Worm (Caenorhabditis elegans) whole organism, L3 larva: Measurements from ENCODE around the gene ife-2.
A peak's percentile ranks its signal among the peaks of the same experiment; 100 is the strongest.

Experiments
- R02D3.7 ChIP-seq: fragments of 150-350 bp; optimal IDR thresholded peaks from 2 replicates; lab custom pipeline; 2014; ENCODE audit warnings: missing biosample characterization, missing genetic modification characterization
- ZK546.5 ChIP-seq: sonication (generic microtip); optimal IDR thresholded peaks from 2 replicates; lab custom pipeline; 2017; ENCODE audit warnings: missing biosample characterization, missing genetic modification characterization
- aly-2 ChIP-seq: fragments of 150-350 bp; optimal IDR thresholded peaks from 2 replicates; lab custom pipeline; 2014; ENCODE audit warnings: missing biosample characterization, missing genetic modification characterization
- ceh-16 ChIP-seq: sonication (generic microtip); optimal IDR thresholded peaks from 2 replicates; lab custom pipeline; 2017; ENCODE audit warnings: missing biosample characterization, missing genetic modification characterization
- ceh-28 ChIP-seq: fragments of 150-350 bp; optimal IDR thresholded peaks from 2 replicates; lab custom pipeline; 2014; ENCODE audit warnings: missing biosample characterization, missing genetic modification reagents, missing genetic modification characterization
- ceh-82 ChIP-seq: fragments of 150-350 bp; optimal IDR thresholded peaks from 2 replicates; lab custom pipeline; 2014; ENCODE audit warnings: missing biosample characterization, missing genetic modification characterization
- ceh-9 ChIP-seq: sonication (generic microtip); optimal IDR thresholded peaks from 2 replicates; lab custom pipeline; 2018; ENCODE audit warnings: missing biosample characterization, missing genetic modification characterization
- daf-12 ChIP-seq: fragments of 150-350 bp; optimal IDR thresholded peaks from 2 replicates; lab custom pipeline; 2014; ENCODE audit warnings: missing biosample characterization, missing genetic modification reagents, missing genetic modification characterization
- egl-27 ChIP-seq: sonication (generic microtip); optimal IDR thresholded peaks from 4 replicates; lab custom pipeline; 2017; ENCODE audit warnings: missing biosample characterization, missing genetic modification reagents, missing genetic modification characterization
- egl-5 ChIP-seq: fragments of 150-350 bp; optimal IDR thresholded peaks from 2 replicates; lab custom pipeline; 2017; ENCODE audit warnings: missing biosample characterization, missing genetic modification reagents, missing genetic modification characterization, inconsistent platforms
- elt-2 ChIP-seq: sonication (generic microtip); optimal IDR thresholded peaks from 2 replicates; lab custom pipeline; 2016; ENCODE audit warnings: missing genetic modification reagents, mild to moderate bottlenecking, missing genetic modification characterization, missing compliant biosample characterization
- elt-3 ChIP-seq, 3 experiments: fragments of 150-350 bp in 1 of 3; sonication (generic microtip) in 2 of 3; optimal IDR thresholded peaks; 2 replicates in 2 of 3; 4 replicates in 1 of 3; lab custom pipeline; 2014 to 2017; ENCODE audit warnings: missing biosample characterization in 3 of 3, missing genetic modification characterization in 3 of 3
- fkh-10 ChIP-seq: sonication (generic microtip); optimal IDR thresholded peaks from 2 replicates; lab custom pipeline; 2017; ENCODE audit warnings: missing biosample characterization, missing genetic modification reagents, missing genetic modification characterization
- fkh-2 ChIP-seq: fragments of 150-350 bp; optimal IDR thresholded peaks from 2 replicates; lab custom pipeline; 2014; ENCODE audit warnings: missing biosample characterization, missing genetic modification reagents, missing genetic modification characterization
- fos-1 ChIP-seq: fragments of 150-350 bp; optimal IDR thresholded peaks from 2 replicates; lab custom pipeline; 2014; ENCODE audit warnings: missing biosample characterization, missing genetic modification characterization
- hmg-11 ChIP-seq: sonication (generic microtip); optimal IDR thresholded peaks from 2 replicates; lab custom pipeline; 2016; ENCODE audit warnings: missing genetic modification characterization, missing compliant biosample characterization
- jun-1 ChIP-seq: fragments of 150-350 bp; optimal IDR thresholded peaks from 2 replicates; lab custom pipeline; 2014; ENCODE audit warnings: missing biosample characterization, missing genetic modification reagents, missing genetic modification characterization
- lin-15B ChIP-seq: fragments of 150-350 bp; optimal IDR thresholded peaks from 2 replicates; lab custom pipeline; 2014; ENCODE audit warnings: missing biosample characterization, missing genetic modification characterization
- lin-39 ChIP-seq: fragments of 150-350 bp; optimal IDR thresholded peaks from 2 replicates; lab custom pipeline; 2018; ENCODE audit warnings: missing biosample characterization, missing genetic modification reagents, missing genetic modification characterization
- lsy-12 ChIP-seq: sonication (generic microtip); optimal IDR thresholded peaks from 2 replicates; lab custom pipeline; 2016; ENCODE audit warnings: mild to moderate bottlenecking, missing genetic modification characterization, missing compliant biosample characterization
- mdl-1 ChIP-seq: fragments of 150-350 bp; optimal IDR thresholded peaks from 2 replicates; lab custom pipeline; 2014; ENCODE audit warnings: missing biosample characterization, missing genetic modification characterization
- mml-1 ChIP-seq: fragments of 150-350 bp; sonication (generic microtip); optimal IDR thresholded peaks from 3 replicates; lab custom pipeline; 2014; ENCODE audit warnings: missing biosample characterization, missing genetic modification characterization
- nfya-1 ChIP-seq: sonication (generic microtip); optimal IDR thresholded peaks from 2 replicates; lab custom pipeline; 2017; ENCODE audit warnings: missing genetic modification characterization, mild to moderate bottlenecking, missing compliant biosample characterization, antibody characterized with exemption, moderate library complexity; ENCODE audit not compliant: insufficient read depth
- nhr-11 ChIP-seq: fragments of 150-350 bp; optimal IDR thresholded peaks from 2 replicates; lab custom pipeline; 2014; ENCODE audit warnings: missing biosample characterization, missing genetic modification characterization
- nhr-12 ChIP-seq: fragments of 150-350 bp; optimal IDR thresholded peaks from 2 replicates; lab custom pipeline; 2014; ENCODE audit warnings: missing biosample characterization, missing genetic modification characterization
- nhr-23 ChIP-seq: fragments of 150-350 bp; optimal IDR thresholded peaks from 2 replicates; lab custom pipeline; 2014; ENCODE audit warnings: missing biosample characterization, missing genetic modification reagents, missing genetic modification characterization
- nhr-25 ChIP-seq: sonication (generic microtip); optimal IDR thresholded peaks from 2 replicates; lab custom pipeline; 2017; ENCODE audit warnings: missing biosample characterization, missing genetic modification characterization
- nhr-28 ChIP-seq: fragments of 150-350 bp; optimal IDR thresholded peaks from 2 replicates; lab custom pipeline; 2014; ENCODE audit warnings: missing biosample characterization, missing genetic modification characterization
- nhr-43 ChIP-seq: sonication (generic microtip); optimal IDR thresholded peaks from 2 replicates; lab custom pipeline; 2016; ENCODE audit warnings: mild to moderate bottlenecking, missing genetic modification characterization, missing compliant biosample characterization; ENCODE audit not compliant: poor library complexity, severe bottlenecking
- nhr-67 ChIP-seq: fragments of 150-350 bp; optimal IDR thresholded peaks from 2 replicates; lab custom pipeline; 2014; ENCODE audit warnings: missing biosample characterization, missing genetic modification characterization
- nhr-77 ChIP-seq: fragments of 150-350 bp; optimal IDR thresholded peaks from 2 replicates; lab custom pipeline; 2014; ENCODE audit warnings: missing biosample characterization, missing genetic modification characterization
- pha-4 ChIP-seq: fragments of 150-350 bp; optimal IDR thresholded peaks from 2 replicates; lab custom pipeline; 2014; ENCODE audit warnings: missing biosample characterization, missing genetic modification reagents, missing genetic modification characterization
- pqm-1 ChIP-seq: fragments of 150-350 bp; optimal IDR thresholded peaks from 2 replicates; lab custom pipeline; 2017; ENCODE audit warnings: missing biosample characterization, missing genetic modification characterization, inconsistent platforms
- sea-2 ChIP-seq: fragments of 150-350 bp; sonication (generic microtip); optimal IDR thresholded peaks from 4 replicates; lab custom pipeline; 2014; ENCODE audit warnings: missing biosample characterization, missing genetic modification reagents, missing genetic modification characterization
- skn-1 ChIP-seq: fragments of 150-350 bp; optimal IDR thresholded peaks from 2 replicates; lab custom pipeline; 2014; ENCODE audit warnings: missing biosample characterization, missing genetic modification characterization
- snpc-4 ChIP-seq: fragments of 150-350 bp; optimal IDR thresholded peaks from 2 replicates; lab custom pipeline; 2014; ENCODE audit warnings: missing biosample characterization, missing genetic modification characterization
- tbx-2 ChIP-seq: sonication (generic microtip); optimal IDR thresholded peaks from 2 replicates; lab custom pipeline; 2016; ENCODE audit warnings: mild to moderate bottlenecking, missing genetic modification characterization, missing compliant biosample characterization
- unc-62 ChIP-seq: fragments of 150-350 bp; sonication (generic microtip); optimal IDR thresholded peaks from 4 replicates; lab custom pipeline; 2014; ENCODE audit warnings: missing biosample characterization, missing genetic modification reagents, missing genetic modification characterization
- zag-1 ChIP-seq: fragments of 150-350 bp; optimal IDR thresholded peaks from 2 replicates; lab custom pipeline; 2014; ENCODE audit warnings: missing biosample characterization, missing genetic modification characterization
- ztf-11 ChIP-seq: fragments of 150-350 bp; optimal IDR thresholded peaks from 2 replicates; lab custom pipeline; 2014; ENCODE audit warnings: missing biosample characterization, missing genetic modification characterization
- ztf-4 ChIP-seq: fragments of 150-350 bp; optimal IDR thresholded peaks from 2 replicates; lab custom pipeline; 2014; ENCODE audit warnings: missing biosample characterization, missing genetic modification characterization

ife-2 gene

DNA sequence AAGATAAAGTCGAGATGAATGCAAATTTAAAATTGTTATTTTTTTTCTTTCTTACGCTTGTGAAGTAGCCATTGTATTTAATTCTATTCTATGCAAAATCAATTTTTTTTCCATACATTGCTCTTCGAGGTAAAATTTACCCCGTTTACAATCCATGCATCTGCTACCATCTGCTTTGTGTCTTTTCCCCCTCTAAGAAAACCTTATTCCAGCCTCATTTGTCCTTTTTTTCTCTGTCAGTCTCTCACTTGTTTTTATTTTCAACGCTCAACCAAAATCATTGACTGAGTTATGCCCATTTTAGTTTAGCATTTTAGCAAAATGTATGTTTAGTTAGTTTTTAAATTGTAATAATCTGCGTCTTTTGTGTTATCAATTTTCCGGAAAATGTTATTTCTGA lies 12.6 kb downstream of the ife-2 start:
- TF ChIP-seq ceh-28 (tag; lab: Kevin White, UChicago) (no peak), hmg-11 (tag; lab: Kevin White, UChicago) (peak; percentile 55)

DNA sequence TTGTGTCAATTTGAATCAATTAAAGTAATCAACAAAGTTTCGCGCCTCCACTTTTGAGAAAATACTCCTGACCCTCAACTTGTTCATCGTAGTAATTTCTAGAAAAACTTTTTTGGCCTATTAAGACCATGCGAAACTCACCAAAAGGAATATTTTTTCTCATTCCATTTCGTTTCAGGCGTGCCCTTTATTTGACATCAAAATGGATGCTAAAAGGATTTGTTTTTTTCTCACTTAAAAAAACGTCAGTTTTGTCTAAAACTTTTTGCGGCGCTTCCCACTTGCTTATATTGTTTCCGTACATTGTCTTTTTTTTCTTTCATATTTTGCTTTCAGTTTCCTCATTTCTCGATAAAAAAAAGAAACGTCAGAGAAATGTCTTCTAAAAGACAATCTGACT lies 22.0 kb downstream of the ife-2 start, which contains the start of gene C04E7.5:
C04E7.5 (plus strand) TSS at position 301 of the 400 bp plus-strand sequence.
- TF ChIP-seq sea-2 (GFP tag; lab: Kevin White, UChicago): no peak

DNA sequence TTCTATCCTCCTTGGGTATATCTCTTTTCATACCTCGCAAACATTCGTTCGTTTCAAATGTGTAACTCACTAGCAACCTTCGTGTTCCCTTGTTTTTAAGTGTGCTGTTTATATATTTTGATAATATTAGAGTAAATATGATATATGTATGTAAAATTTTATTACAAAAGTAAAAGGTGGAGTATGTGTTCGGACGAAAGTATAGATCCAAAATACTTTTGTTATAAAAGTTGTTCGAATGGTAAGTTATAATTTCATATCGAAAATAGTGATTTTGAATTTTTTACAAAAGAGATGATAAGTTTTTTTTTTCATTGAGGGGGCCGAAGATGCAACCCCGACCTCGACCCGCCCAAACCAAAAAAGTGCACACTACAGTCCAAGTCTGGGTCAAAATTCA lies 24.7 kb downstream of the ife-2 start, which contains the start of gene C04E7.1:
C04E7.1 (plus strand) TSS at position 301 of the 400 bp plus-strand sequence.
- no peak for TF ChIP-seq snpc-4 (tag; lab: Kevin White, UChicago)
- TF ChIP-seq nhr-77 (tag; lab: Kevin White, UChicago): no peak
- TF ChIP-seq nhr-12 (tag; lab: Kevin White, UChicago): no peak
- TF ChIP-seq elt-2 (tag; lab: Kevin White, UChicago): no peak
- no peak for TF ChIP-seq ceh-28 (tag; lab: Kevin White, UChicago)
- TF ChIP-seq ceh-82 (tag; lab: Kevin White, UChicago): no peak
- TF ChIP-seq ztf-4 (tag; lab: Kevin White, UChicago): no peak
- no peak for TF ChIP-seq hmg-11 (tag; lab: Kevin White, UChicago)
- TF ChIP-seq fkh-10: no peak
- TF ChIP-seq mml-1 (tag; lab: Kevin White, UChicago): no peak
- no peak for TF ChIP-seq daf-12 (tag; lab: Kevin White, UChicago)
- TF ChIP-seq mdl-1: no peak
- TF ChIP-seq R02D3.7 (tag; lab: Kevin White, UChicago): no peak

DNA sequence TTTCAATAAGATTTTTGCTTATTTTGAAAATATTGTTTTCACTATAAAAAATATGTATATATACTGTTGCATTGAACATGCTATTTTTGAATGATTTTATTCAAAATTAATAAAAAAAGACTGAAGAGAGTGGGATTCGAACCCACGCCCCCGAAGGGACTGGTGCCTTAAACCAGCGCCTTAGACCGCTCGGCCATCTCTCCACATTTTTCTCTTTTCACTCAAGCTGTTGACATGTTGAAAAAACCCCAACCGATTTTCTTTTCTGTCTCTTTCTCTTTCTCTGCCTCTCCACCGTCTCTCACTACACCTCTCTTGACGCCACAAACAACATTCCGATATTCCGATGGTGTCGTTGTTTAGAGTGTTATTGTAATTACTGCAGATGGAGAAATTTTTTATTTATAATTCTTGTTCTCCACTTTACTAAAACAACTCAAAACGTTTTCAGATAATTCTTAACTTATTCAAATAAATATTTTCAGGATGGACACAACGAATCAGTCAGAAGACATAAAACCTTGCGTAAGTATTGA lies 29.3 kb downstream of the ife-2 start, which contains the start of gene sor-3:
sor-3 (plus strand) TSS at position 486 of the 536 bp plus-strand sequence.
- TF ChIP-seq unc-62 (GFP tag; lab: Kevin White, UChicago): peak; percentile 26
- TF ChIP-seq ztf-11: no peak
- TF ChIP-seq hmg-11 (tag; lab: Kevin White, UChicago): peak; percentile 98
- TF ChIP-seq nhr-11 (tag; lab: Kevin White, UChicago): peak; percentile 28
- no peak for TF ChIP-seq R02D3.7 (tag; lab: Kevin White, UChicago)
- TF ChIP-seq nhr-67 (tag; lab: Kevin White, UChicago): no peak
- peak; percentile 79 for TF ChIP-seq lin-39 (tag; lab: Kevin White, UChicago)
- TF ChIP-seq nhr-43 (tag; lab: Kevin White, UChicago): peak; percentile 75
- no peak for TF ChIP-seq fos-1 (tag; lab: Kevin White, UChicago)
- TF ChIP-seq egl-5: peak; percentile 71
- peak; percentile 74 for TF ChIP-seq fkh-10
- no peak for TF ChIP-seq fkh-2 (tag; lab: Kevin White, UChicago)
- TF ChIP-seq mdl-1: peak; percentile 52
- TF ChIP-seq ZK546.5 (tag; lab: Kevin White, UChicago): no peak
- TF ChIP-seq ceh-9 (tag; lab: Kevin White, UChicago): no peak
- TF ChIP-seq skn-1 (tag; lab: Kevin White, UChicago): peak; percentile 85
- TF ChIP-seq lsy-12 (tag; lab: Kevin White, UChicago): peak; percentile 38
- peak; percentile 50 for TF ChIP-seq pqm-1 (tag; lab: Kevin White, UChicago)
- peak; percentile 20 for TF ChIP-seq ceh-28 (tag; lab: Kevin White, UChicago)
- peak; percentile 61 for TF ChIP-seq elt-2 (tag; lab: Kevin White, UChicago)
- TF ChIP-seq zag-1 (tag; lab: Kevin White, UChicago): no peak
- TF ChIP-seq nhr-23: peak; percentile 67
- peak; percentile 70 for TF ChIP-seq tbx-2 (tag; lab: Kevin White, UChicago)
- TF ChIP-seq pha-4: peak; percentile 84
- no peak for TF ChIP-seq daf-12 (tag; lab: Kevin White, UChicago)
- TF ChIP-seq elt-3 (tag; optimal IDR thresholded peaks at IDR 0.05; lab: Kevin White, UChicago): no peak
- TF ChIP-seq snpc-4 (tag; lab: Kevin White, UChicago): peak; percentile 36
- peak; percentile 67 for TF ChIP-seq ceh-82 (tag; lab: Kevin White, UChicago)
- TF ChIP-seq lin-15B (tag; lab: Kevin White, UChicago): peak; percentile 53
- TF ChIP-seq ztf-4 (tag; lab: Kevin White, UChicago): no peak
- TF ChIP-seq aly-2 (tag; lab: Kevin White, UChicago): no peak
- no peak for TF ChIP-seq sea-2 (GFP tag; lab: Kevin White, UChicago)
- peak; percentile 42 for TF ChIP-seq egl-27
- TF ChIP-seq nhr-25 (tag; lab: Kevin White, UChicago): peak; percentile 71
- peak; percentile 64 for TF ChIP-seq nhr-28 (tag; lab: Kevin White, UChicago)
- TF ChIP-seq jun-1 (tag; lab: Kevin White, UChicago): peak; percentile 69
- TF ChIP-seq nfya-1 (tag; lab: Kevin White, UChicago): peak; percentile 87
- peak; percentile 39 for TF ChIP-seq ceh-16 (tag; lab: Kevin White, UChicago)
